Worm (Caenorhabditis elegans) whole organism, mixed stage, embryonic: ENCODE measurements around the gene H20J04.1.

Source experiments
- bed-3 ChIP-seq: fragments of 200-800 bp; sonication (Bioruptor generic); optimal IDR thresholded peaks from 3 replicates; lab custom pipeline; 2018; ENCODE audit warnings: mild to moderate bottlenecking, missing genetic modification characterization, moderate library complexity, missing compliant biosample characterization
- ces-1 ChIP-seq: fragments of 150-350 bp; optimal IDR thresholded peaks from 2 replicates; lab custom pipeline; 2014; ENCODE audit warnings: missing biosample characterization, missing genetic modification reagents, missing genetic modification characterization
- elt-1 ChIP-seq: sonication (generic microtip); optimal IDR thresholded peaks from 2 replicates; lab custom pipeline; 2017; ENCODE audit warnings: missing genetic modification characterization, mild to moderate bottlenecking, missing compliant biosample characterization, antibody characterized with exemption, moderate library complexity, borderline replicate concordance; ENCODE audit not compliant: insufficient read depth
- hlh-1 ChIP-seq: fragments of 150-350 bp; optimal IDR thresholded peaks from 2 replicates; lab custom pipeline; 2014; ENCODE audit warnings: missing biosample characterization, missing genetic modification reagents, missing genetic modification characterization
- lin-13 ChIP-seq: fragments of 150-350 bp; optimal IDR thresholded peaks from 2 replicates; lab custom pipeline; 2014; ENCODE audit warnings: missing biosample characterization, missing genetic modification characterization
- lsy-2 ChIP-seq: fragments of 150-350 bp; optimal IDR thresholded peaks from 2 replicates; lab custom pipeline; 2014; ENCODE audit warnings: missing biosample characterization, missing genetic modification characterization
- nhr-237 ChIP-seq: fragments of 150-350 bp; optimal IDR thresholded peaks from 2 replicates; lab custom pipeline; 2014; ENCODE audit warnings: missing biosample characterization, missing genetic modification characterization
- nhr-76 ChIP-seq: sonication (generic microtip); optimal IDR thresholded peaks from 2 replicates; lab custom pipeline; 2017; ENCODE audit warnings: missing biosample characterization, missing genetic modification characterization
- pha-4 ChIP-seq: fragments of 150-350 bp; optimal IDR thresholded peaks from 2 replicates; lab custom pipeline; 2018; ENCODE audit warnings: missing biosample characterization, missing genetic modification reagents, missing genetic modification characterization
- snpc-4 ChIP-seq: fragments of 150-350 bp; optimal IDR thresholded peaks from 2 replicates; lab custom pipeline; 2014; ENCODE audit warnings: missing biosample characterization, missing genetic modification characterization
- sptf-1 ChIP-seq: sonication (generic microtip); optimal IDR thresholded peaks from 2 replicates; lab custom pipeline; 2017; ENCODE audit warnings: mild to moderate bottlenecking, missing genetic modification characterization, moderate library complexity, missing compliant biosample characterization
- ztf-11 ChIP-seq: fragments of 150-350 bp; optimal IDR thresholded peaks from 2 replicates; lab custom pipeline; 2014; ENCODE audit warnings: missing biosample characterization, missing genetic modification characterization

ce11 chrII:4328716-4329115, 26.7 kb upstream of the H20J04.1 start, which contains the start of gene H20J04.4:
- TF ChIP-seq nhr-76, result no peak
- TF ChIP-seq hlh-1 (tag; lab: Kevin White, UChicago), result no peak
- no peak for TF ChIP-seq lin-13 (tag; lab: Kevin White, UChicago)
- no peak for TF ChIP-seq ces-1 (GFP tag; lab: Kevin White, UChicago)
- no peak for TF ChIP-seq ztf-11 (tag; lab: Kevin White, UChicago)
- no peak for TF ChIP-seq bed-3
- no peak for TF ChIP-seq pha-4 (tag; lab: Kevin White, UChicago)
- TF ChIP-seq sptf-1, result no peak
- no peak for TF ChIP-seq snpc-4 (tag; lab: Kevin White, UChicago)
- TF ChIP-seq nhr-237 (tag; lab: Kevin White, UChicago), result no peak
- no peak for TF ChIP-seq elt-1 (tag; lab: Kevin White, UChicago)
- no peak for TF ChIP-seq lsy-2 (tag; lab: Kevin White, UChicago)
